Worm (Caenorhabditis elegans): ENCODE data around the gene C06E8.5.

ce11 chrIII:7002143-7002542 lies 3.1 kb downstream of the C06E8.5 start:
- no peak for TF ChIP-seq lin-13 (tag; optimal IDR thresholded peaks at IDR 0.05)
- TF ChIP-seq lsy-2 (tag; optimal IDR thresholded peaks at IDR 0.05), result no peak
- TF ChIP-seq unc-62 (GFP tag; optimal IDR thresholded peaks at IDR 0.05), result no peak
